Worm (Caenorhabditis elegans) whole organism, young adult: Measurements from ENCODE around the gene R10D12.8.

Source experiments
- B0336.3 ChIP-seq: fragments of 200-800 bp; sonication (Bioruptor generic); IDR thresholded peaks from 2 replicates; pipeline ENCODE4 v1.3.6; 2022; ENCODE audit warnings: missing genetic modification characterization, missing compliant biosample characterization
- D2030.7 ChIP-seq: fragments of 200-800 bp; sonication (Bioruptor generic); IDR thresholded peaks from 2 replicates; pipeline ENCODE4 v1.3.6; 2022; ENCODE audit warnings: missing genetic modification reagents, missing genetic modification characterization, missing compliant biosample characterization
- F22D6.2 ChIP-seq: sonication (generic microtip); optimal IDR thresholded peaks from 2 replicates; lab custom pipeline; 2016; ENCODE audit warnings: mild to moderate bottlenecking, missing genetic modification characterization, missing compliant biosample characterization
- F23B12.7 ChIP-seq: sonication (generic microtip); optimal IDR thresholded peaks from 2 replicates; lab custom pipeline; 2017; ENCODE audit warnings: missing genetic modification characterization, mild to moderate bottlenecking, missing compliant biosample characterization, antibody characterized with exemption, moderate library complexity; ENCODE audit not compliant: insufficient read depth
- F37B4.10 ChIP-seq: fragments of 200-800 bp; sonication (Bioruptor generic); IDR thresholded peaks from 2 replicates; pipeline ENCODE4 v1.3.6; 2022; ENCODE audit warnings: missing genetic modification characterization, missing compliant biosample characterization
- F49E8.2 ChIP-seq: sonication (generic microtip); optimal IDR thresholded peaks from 3 replicates; lab custom pipeline; 2017; ENCODE audit warnings: missing genetic modification characterization, mild to moderate bottlenecking, missing compliant biosample characterization, antibody characterized with exemption, moderate library complexity; ENCODE audit not compliant: insufficient read depth
- F55B11.4 ChIP-seq: sonication (generic microtip); optimal IDR thresholded peaks from 2 replicates; lab custom pipeline; 2016; ENCODE audit warnings: missing compliant biosample characterization, missing genetic modification characterization, borderline replicate concordance; ENCODE audit not compliant: insufficient read depth
- F57C9.4 ChIP-seq: sonication (generic microtip); optimal IDR thresholded peaks from 2 replicates; lab custom pipeline; 2017; ENCODE audit warnings: mild to moderate bottlenecking, missing genetic modification characterization, missing compliant biosample characterization
- T26A5.8 ChIP-seq: sonication (generic microtip); optimal IDR thresholded peaks from 2 replicates; lab custom pipeline; 2016; ENCODE audit warnings: missing genetic modification characterization, missing compliant biosample characterization
- Y56A3A.18 ChIP-seq: fragments of 200-800 bp; sonication (Bioruptor generic); IDR thresholded peaks from 2 replicates; pipeline ENCODE4 v1.3.6; 2022; ENCODE audit warnings: missing genetic modification reagents, missing genetic modification characterization, missing compliant biosample characterization
- Y67H2A.10 ChIP-seq: fragments of 200-800 bp; sonication (Bioruptor generic); conservative IDR thresholded peaks from 2 replicates; pipeline ENCODE4 v1.3.6; 2022; ENCODE audit warnings: missing genetic modification reagents, missing genetic modification characterization, missing compliant biosample characterization
- ZK185.1 ChIP-seq: sonication (generic microtip); optimal IDR thresholded peaks from 2 replicates; lab custom pipeline; 2016; ENCODE audit warnings: mild to moderate bottlenecking, missing genetic modification characterization, missing compliant biosample characterization; ENCODE audit not compliant: poor library complexity, severe bottlenecking
- aptf-2 ChIP-seq: fragments of 200-800 bp; sonication (Bioruptor generic); conservative IDR thresholded peaks from 2 replicates; pipeline ENCODE4 v1.3.6; 2022; ENCODE audit warnings: missing genetic modification reagents, missing genetic modification characterization, missing compliant biosample characterization
- aptf-3 ChIP-seq: fragments of 200-800 bp; sonication (Bioruptor generic); IDR thresholded peaks from 2 replicates; pipeline ENCODE4 v1.3.6; 2022; ENCODE audit warnings: missing genetic modification characterization, missing compliant biosample characterization
- atf-7 ChIP-seq: sonication (generic microtip); optimal IDR thresholded peaks from 2 replicates; lab custom pipeline; 2017; ENCODE audit warnings: mild to moderate bottlenecking, missing genetic modification characterization, missing compliant biosample characterization
- attf-3 ChIP-seq: fragments of 200-800 bp; sonication (Bioruptor generic); conservative IDR thresholded peaks from 2 replicates; pipeline ENCODE4 v1.3.6; 2022; ENCODE audit warnings: missing genetic modification reagents, missing genetic modification characterization, missing compliant biosample characterization
- attf-5 ChIP-seq: fragments of 200-800 bp; sonication (Bioruptor generic); optimal IDR thresholded peaks from 2 replicates; lab custom pipeline; 2018; ENCODE audit warnings: mild to moderate bottlenecking, missing genetic modification characterization, missing compliant biosample characterization
- attf-6 ChIP-seq: fragments of 200-800 bp; sonication (Bioruptor generic); IDR thresholded peaks from 2 replicates; pipeline ENCODE4 v1.3.6; 2022; ENCODE audit warnings: missing genetic modification reagents, missing genetic modification characterization, missing compliant biosample characterization
- dpff-1 ChIP-seq: sonication (generic microtip); optimal IDR thresholded peaks from 2 replicates; lab custom pipeline; 2017; ENCODE audit warnings: mild to moderate bottlenecking, missing genetic modification characterization, missing compliant biosample characterization
- egl-44 ChIP-seq: fragments of 200-800 bp; sonication (Bioruptor generic); IDR thresholded peaks from 2 replicates; pipeline ENCODE4 v1.3.6; 2022; ENCODE audit warnings: missing genetic modification reagents, missing genetic modification characterization, missing compliant biosample characterization
- egrh-3 ChIP-seq: fragments of 200-800 bp; sonication (Bioruptor generic); IDR thresholded peaks from 2 replicates; pipeline ENCODE4 v1.3.6; 2022; ENCODE audit warnings: missing genetic modification reagents, missing genetic modification characterization, missing compliant biosample characterization
- fkh-3 ChIP-seq: sonication (generic microtip); optimal IDR thresholded peaks from 2 replicates; lab custom pipeline; 2016; ENCODE audit warnings: mild to moderate bottlenecking, missing genetic modification characterization, missing compliant biosample characterization
- him-1 ChIP-seq: sonication (generic microtip); optimal IDR thresholded peaks from 2 replicates; lab custom pipeline; 2016; ENCODE audit warnings: missing genotype, missing genetic modification reagents, missing genetic modification characterization, missing compliant biosample characterization
- hlh-12 ChIP-seq: sonication (generic microtip); optimal IDR thresholded peaks from 2 replicates; lab custom pipeline; 2016; ENCODE audit warnings: missing genetic modification characterization, missing compliant biosample characterization
- hmg-1.2 ChIP-seq: fragments of 200-800 bp; sonication (Bioruptor generic); IDR thresholded peaks from 2 replicates; pipeline ENCODE4 v1.3.6; 2022; ENCODE audit warnings: missing genetic modification reagents, missing genetic modification characterization, missing compliant biosample characterization
- hmg-20 ChIP-seq: fragments of 200-800 bp; sonication (Bioruptor generic); IDR thresholded peaks from 2 replicates; pipeline ENCODE4 v1.3.6; 2022; ENCODE audit warnings: missing genetic modification reagents, missing genetic modification characterization, missing compliant biosample characterization
- lin-40 ChIP-seq: sonication (generic microtip); optimal IDR thresholded peaks from 2 replicates; lab custom pipeline; 2016; ENCODE audit warnings: missing genetic modification characterization, mild to moderate bottlenecking, missing compliant biosample characterization, missing genotype, missing genetic modification reagents
- lin-54 ChIP-seq: fragments of 200-800 bp; sonication (Bioruptor generic); optimal IDR thresholded peaks from 2 replicates; lab custom pipeline; 2018; ENCODE audit warnings: mild to moderate bottlenecking, missing genetic modification characterization, missing compliant biosample characterization
- lsy-27 ChIP-seq: sonication (generic microtip); optimal IDR thresholded peaks from 2 replicates; lab custom pipeline; 2017; ENCODE audit warnings: missing genetic modification characterization, mild to moderate bottlenecking, missing compliant biosample characterization, antibody characterized with exemption, missing genotype, borderline replicate concordance; ENCODE audit not compliant: insufficient read depth
- madf-8 ChIP-seq: fragments of 200-800 bp; sonication (Bioruptor generic); conservative IDR thresholded peaks from 2 replicates; pipeline ENCODE4 v1.3.6; 2022; ENCODE audit warnings: missing genetic modification reagents, missing genetic modification characterization, missing compliant biosample characterization
- mcd-1 ChIP-seq: fragments of 200-800 bp; sonication (Bioruptor generic); IDR thresholded peaks from 2 replicates; pipeline ENCODE4 v1.3.6; 2022; ENCODE audit warnings: missing genetic modification reagents, missing genetic modification characterization, missing compliant biosample characterization
- mxl-1 ChIP-seq: sonication (generic microtip); optimal IDR thresholded peaks from 2 replicates; lab custom pipeline; 2016; ENCODE audit warnings: missing genetic modification characterization, missing compliant biosample characterization
- nfya-2 ChIP-seq: fragments of 200-800 bp; sonication (Bioruptor generic); IDR thresholded peaks from 2 replicates; pipeline ENCODE4 v1.3.6; 2022; ENCODE audit warnings: missing genetic modification reagents, missing genetic modification characterization, missing compliant biosample characterization
- nfyb-1 ChIP-seq: fragments of 200-800 bp; sonication (Bioruptor generic); IDR thresholded peaks from 2 replicates; pipeline ENCODE4 v1.3.6; 2022; ENCODE audit warnings: missing genetic modification reagents, missing genetic modification characterization, missing compliant biosample characterization
- nhr-120 ChIP-seq: fragments of 200-800 bp; sonication (Bioruptor generic); IDR thresholded peaks from 2 replicates; pipeline ENCODE4 v1.3.6; 2022; ENCODE audit warnings: missing genetic modification characterization, missing compliant biosample characterization
- nhr-27 ChIP-seq: fragments of 200-800 bp; sonication (Bioruptor generic); optimal IDR thresholded peaks from 2 replicates; lab custom pipeline; 2018; ENCODE audit warnings: mild to moderate bottlenecking, missing genetic modification characterization, moderate library complexity, missing compliant biosample characterization
- nhr-80 ChIP-seq: sonication (generic microtip); optimal IDR thresholded peaks from 2 replicates; lab custom pipeline; 2016; ENCODE audit warnings: missing genetic modification characterization, missing compliant biosample characterization
- rcor-1 ChIP-seq: fragments of 200-800 bp; sonication (Bioruptor generic); IDR thresholded peaks from 2 replicates; pipeline ENCODE4 v1.3.6; 2022; ENCODE audit warnings: missing genetic modification reagents, missing genetic modification characterization, missing compliant biosample characterization
- repo-1 ChIP-seq: sonication (generic microtip); optimal IDR thresholded peaks from 2 replicates; lab custom pipeline; 2017; ENCODE audit warnings: mild to moderate bottlenecking, missing genetic modification characterization, missing compliant biosample characterization
- sea-2 ChIP-seq: fragments of 200-800 bp; sonication (Bioruptor generic); IDR thresholded peaks from 2 replicates; pipeline ENCODE4 v1.3.6; 2022; ENCODE audit warnings: missing genetic modification characterization, missing compliant biosample characterization
- snpc-4 ChIP-seq, 5 experiments: fragments of 150-350 bp in 1 of 5; sonication (generic microtip) in 4 of 5; optimal IDR thresholded peaks; 2 replicates each; lab custom pipeline; 2014 to 2018; ENCODE audit warnings: missing genetic modification characterization in 5 of 5, missing biosample characterization in 3 of 5, antibody characterized with exemption in 2 of 5, mild to moderate bottlenecking in 2 of 5, missing compliant biosample characterization in 2 of 5, missing genotype in 2 of 5, moderate library complexity in 2 of 5, missing genetic modification reagents in 1 of 5
- somi-1 ChIP-seq: fragments of 200-800 bp; sonication (Bioruptor generic); optimal IDR thresholded peaks from 2 replicates; lab custom pipeline; 2018; ENCODE audit warnings: mild to moderate bottlenecking, missing genetic modification characterization, missing compliant biosample characterization
- tbx-9 ChIP-seq: sonication (generic microtip); optimal IDR thresholded peaks from 2 replicates; lab custom pipeline; 2016; ENCODE audit warnings: borderline replicate concordance, missing genetic modification characterization, inconsistent platforms, missing compliant biosample characterization
- unc-130 ChIP-seq: sonication (generic microtip); optimal IDR thresholded peaks from 2 replicates; lab custom pipeline; 2016; ENCODE audit warnings: missing genetic modification reagents, missing genetic modification characterization, missing compliant biosample characterization
- unc-62 ChIP-seq: fragments of 150-350 bp; optimal IDR thresholded peaks from 2 replicates; lab custom pipeline; 2014; ENCODE audit warnings: missing biosample characterization, missing genetic modification reagents, missing genetic modification characterization
- ztf-25 ChIP-seq: fragments of 200-800 bp; sonication (Bioruptor generic); IDR thresholded peaks from 2 replicates; pipeline ENCODE4 v1.3.6; 2022; ENCODE audit warnings: missing genetic modification reagents, missing genetic modification characterization, missing compliant biosample characterization
- ztf-26 ChIP-seq: sonication (generic microtip); optimal IDR thresholded peaks from 2 replicates; lab custom pipeline; 2017; ENCODE audit warnings: missing genetic modification characterization, missing compliant biosample characterization

The R10D12.8 gene

DNA sequence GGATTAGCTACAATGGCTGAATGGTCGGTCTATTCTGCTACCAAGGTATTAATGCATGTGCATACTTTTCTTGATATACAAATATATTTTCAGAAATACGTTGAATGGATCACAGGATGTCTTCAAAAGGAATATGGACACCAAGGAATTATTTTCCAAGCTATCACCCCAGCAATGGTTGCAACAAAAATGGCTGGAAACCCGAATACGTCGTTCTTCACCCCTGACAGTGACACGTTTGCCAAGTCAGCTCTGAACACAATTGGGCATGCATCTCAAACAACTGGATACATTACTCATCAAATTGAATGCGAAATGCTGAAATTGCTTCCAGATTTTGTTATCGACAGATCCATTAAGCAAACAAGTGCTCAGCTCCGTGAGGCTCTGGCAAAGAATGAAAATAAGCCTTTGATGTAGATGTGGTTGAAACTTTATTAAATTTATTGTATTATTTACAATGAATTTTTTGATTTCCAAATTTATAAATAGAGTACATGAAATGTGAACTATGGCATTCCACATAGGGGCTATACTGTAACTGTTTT, 45.5 kb downstream of the R10D12.8 start:
- peak; percentile 93; the same call in 1 of the 2 replicates for TF ChIP-seq F37B4.10 (GFP tag; lab: Robert Waterston, UW)
- TF ChIP-seq Y67H2A.10 (GFP tag; lab: Robert Waterston, UW), result peak; percentile 54; the same call in 1 of the 2 replicates
- TF ChIP-seq hmg-20 (GFP tag; lab: Robert Waterston, UW), result peak; percentile 62; the same call in 1 of the 2 replicates
- TF ChIP-seq somi-1 (GFP tag; lab: Kevin White, UChicago), result peak; percentile 88
- TF ChIP-seq T26A5.8 (tag; lab: Kevin White, UChicago), result no peak
- no peak for TF ChIP-seq him-1 (tag; lab: Kevin White, UChicago)
- TF ChIP-seq F22D6.2, result peak; percentile 56
- TF ChIP-seq egl-44, result peak; percentile 77
- TF ChIP-seq ztf-25, result 0 out of 2 replicates have a peak, but pooled peaks have one; percentile 6
- no peak for TF ChIP-seq nhr-27 (tag; lab: Kevin White, UChicago)
- TF ChIP-seq nfya-2 (GFP tag; lab: Robert Waterston, UW), result no peak
- TF ChIP-seq mcd-1, result peak; percentile 70
- TF ChIP-seq unc-130 (GFP tag; lab: Kevin White, UChicago), result no peak
- peak; percentile 63 for TF ChIP-seq lin-54 (GFP tag; lab: Kevin White, UChicago)
- TF ChIP-seq aptf-3, result peak; percentile 88; the same call in 1 of the 2 replicates
- TF ChIP-seq F49E8.2 (tag; lab: Kevin White, UChicago), result no peak
- peak; percentile 98 for TF ChIP-seq repo-1 (tag; lab: Kevin White, UChicago)
- peak; percentile 47 for TF ChIP-seq nhr-80
- peak; percentile 95 for TF ChIP-seq nfyb-1
- TF ChIP-seq hmg-1.2 (GFP tag; lab: Robert Waterston, UW), result peak; percentile 56
- no peak for TF ChIP-seq snpc-4 (GFP tag; optimal IDR thresholded peaks at IDR 0.05; lab: Kevin White, UChicago)
- peak in 1 of 4 experiments; percentile 34 for TF ChIP-seq snpc-4 (tag; optimal IDR thresholded peaks at IDR 0.05; lab: Kevin White, UChicago)
- peak; percentile 22; the same call in 1 of the 2 replicates for TF ChIP-seq sea-2 (GFP tag; lab: Robert Waterston, UW)
- TF ChIP-seq hlh-12 (tag; lab: Kevin White, UChicago), result no peak
- peak; percentile 90 for TF ChIP-seq atf-7 (tag; lab: Kevin White, UChicago)
- peak; percentile 96 for TF ChIP-seq B0336.3
- TF ChIP-seq fkh-3, result no peak
- TF ChIP-seq F57C9.4, result peak; percentile 78
- TF ChIP-seq lsy-27 (tag; lab: Kevin White, UChicago), result no peak
- peak; percentile 71 for TF ChIP-seq attf-6 (GFP tag; lab: Robert Waterston, UW)
- no peak for TF ChIP-seq mxl-1 (tag; lab: Kevin White, UChicago)
- no peak for TF ChIP-seq madf-8 (GFP tag; lab: Robert Waterston, UW)
- TF ChIP-seq unc-62 (GFP tag; lab: Kevin White, UChicago), result no peak
- TF ChIP-seq attf-5 (GFP tag; lab: Kevin White, UChicago), result peak; percentile 68
- no peak for TF ChIP-seq dpff-1 (tag; lab: Kevin White, UChicago)
- no peak; the same call in 1 of the 2 replicates for TF ChIP-seq D2030.7 (GFP tag; lab: Robert Waterston, UW)
- no peak for TF ChIP-seq F55B11.4 (tag; lab: Kevin White, UChicago)
- TF ChIP-seq egrh-3 (GFP tag; lab: Robert Waterston, UW), result no peak
- TF ChIP-seq ztf-26 (tag; lab: Kevin White, UChicago), result peak; percentile 86
- peak; percentile 19; the same call in 1 of the 2 replicates for TF ChIP-seq rcor-1 (GFP tag; lab: Robert Waterston, UW)
- TF ChIP-seq F23B12.7 (tag; lab: Kevin White, UChicago), result no peak
- peak; percentile 94 for TF ChIP-seq Y56A3A.18
- 0 out of 2 replicates have a peak, but pooled peaks have one; percentile 16 for TF ChIP-seq attf-3
- peak; percentile 22 for TF ChIP-seq lin-40 (tag; lab: Kevin White, UChicago)
- TF ChIP-seq aptf-2 (GFP tag; lab: Robert Waterston, UW), result no peak
- peak; percentile 78 for TF ChIP-seq ZK185.1 (tag; lab: Kevin White, UChicago)
- TF ChIP-seq tbx-9 (tag; lab: Kevin White, UChicago), result no peak
- TF ChIP-seq nhr-120 (GFP tag; lab: Robert Waterston, UW), result no peak
